Fruit fly (Drosophila melanogaster) whole organism, embryonic: ENCODE measurements around the gene Fmr1.

Experiments
- Blimp-1 ChIP-seq: fragments of 200-800 bp; sonication (Bioruptor generic); optimal IDR thresholded peaks from 3 replicates; lab custom pipeline; 2018; ENCODE audit warnings: missing biosample characterization, missing genetic modification characterization, mild to moderate bottlenecking, moderate library complexity, missing genetic modification reagents
- CG10267 ChIP-seq: fragments of 200-800 bp; sonication (Bioruptor generic); optimal IDR thresholded peaks from 2 replicates; lab custom pipeline; 2018; ENCODE audit warnings: missing biosample characterization, mild to moderate bottlenecking, missing genetic modification characterization, moderate library complexity
- CG13287 ChIP-seq: fragments of 200-800 bp; sonication (Bioruptor generic); IDR thresholded peaks from 2 replicates; pipeline ENCODE4 v1.3.6; 2022; ENCODE audit warnings: missing biosample characterization, missing genetic modification characterization; ENCODE audit not compliant: partially characterized antibody
- CG13296 ChIP-seq: fragments of 200-800 bp; sonication (Bioruptor generic); optimal IDR thresholded peaks from 3 replicates; lab custom pipeline; 2018; ENCODE audit warnings: missing biosample characterization, mild to moderate bottlenecking, missing genetic modification characterization
- CG13424 ChIP-seq: fragments of 200-800 bp; sonication (Bioruptor generic); optimal IDR thresholded peaks from 2 replicates; lab custom pipeline; 2019; ENCODE audit warnings: missing biosample characterization, mild to moderate bottlenecking, missing genetic modification characterization, moderate library complexity
- CG13775 ChIP-seq: fragments of 200-800 bp; sonication (Bioruptor generic); optimal IDR thresholded peaks from 3 replicates; lab custom pipeline; 2017; ENCODE audit warnings: missing biosample characterization, mild to moderate bottlenecking, missing genetic modification characterization
- CG13894 ChIP-seq: fragments of 200-800 bp; sonication (Bioruptor generic); optimal IDR thresholded peaks from 3 replicates; lab custom pipeline; 2018; ENCODE audit warnings: missing biosample characterization, mild to moderate bottlenecking, missing genetic modification characterization, moderate library complexity
- CG15601 ChIP-seq: fragments of 200-800 bp; sonication (Bioruptor generic); optimal IDR thresholded peaks from 3 replicates; lab custom pipeline; 2019; ENCODE audit warnings: missing biosample characterization, mild to moderate bottlenecking, missing genetic modification characterization, moderate library complexity
- CG17359 ChIP-seq: fragments of 200-800 bp; sonication (Bioruptor generic); optimal IDR thresholded peaks from 3 replicates; lab custom pipeline; 2018; ENCODE audit warnings: missing biosample characterization, mild to moderate bottlenecking, missing genetic modification characterization, moderate library complexity
- CG18011 ChIP-seq: fragments of 200-800 bp; sonication (Bioruptor generic); optimal IDR thresholded peaks from 2 replicates; lab custom pipeline; 2017; ENCODE audit warnings: missing biosample characterization, missing genetic modification characterization, mild to moderate bottlenecking, moderate library complexity, missing genotype
- CG18599 ChIP-seq: fragments of 200-800 bp; sonication (Bioruptor generic); optimal IDR thresholded peaks from 3 replicates; lab custom pipeline; 2017; ENCODE audit warnings: missing biosample characterization, missing genetic modification characterization, mild to moderate bottlenecking, moderate library complexity, missing genetic modification reagents
- CG2875 ChIP-seq: fragments of 200-800 bp; sonication (Bioruptor generic); optimal IDR thresholded peaks from 2 replicates; lab custom pipeline; 2017; ENCODE audit warnings: missing biosample characterization, mild to moderate bottlenecking, missing genetic modification characterization, missing genetic modification reagents
- CG30431 ChIP-seq: fragments of 200-800 bp; sonication (Bioruptor generic); optimal IDR thresholded peaks from 2 replicates; lab custom pipeline; 2017; ENCODE audit warnings: missing biosample characterization, missing genetic modification characterization
- CG31388 ChIP-seq: fragments of 200-800 bp; sonication (Bioruptor generic); optimal IDR thresholded peaks from 2 replicates; lab custom pipeline; 2016; ENCODE audit warnings: missing biosample characterization, missing genetic modification characterization
- CG33213 ChIP-seq: fragments of 200-800 bp; sonication (Bioruptor generic); optimal IDR thresholded peaks from 3 replicates; lab custom pipeline; 2016; ENCODE audit warnings: missing biosample characterization, missing genetic modification characterization
- CG4424 ChIP-seq: fragments of 200-800 bp; sonication (Bioruptor generic); optimal IDR thresholded peaks from 3 replicates; lab custom pipeline; 2016; ENCODE audit warnings: missing biosample characterization, missing genetic modification characterization
- CG4617 ChIP-seq: fragments of 200-800 bp; sonication (Bioruptor generic); optimal IDR thresholded peaks from 3 replicates; lab custom pipeline; 2016; ENCODE audit warnings: missing biosample characterization, missing genetic modification characterization, borderline replicate concordance
- CG4854 ChIP-seq: fragments of 200-800 bp; sonication (Bioruptor generic); optimal IDR thresholded peaks from 2 replicates; lab custom pipeline; 2016; ENCODE audit warnings: missing biosample characterization, missing genetic modification characterization, inconsistent platforms
- CG5180 ChIP-seq: fragments of 200-800 bp; sonication (Bioruptor generic); optimal IDR thresholded peaks from 3 replicates; lab custom pipeline; 2017; ENCODE audit warnings: missing biosample characterization, missing genetic modification characterization, mild to moderate bottlenecking, moderate library complexity, missing genetic modification reagents
- CG6791 ChIP-seq: fragments of 200-800 bp; sonication (Bioruptor generic); IDR thresholded peaks from 3 replicates; pipeline ENCODE4 v1.3.6; 2022; ENCODE audit warnings: missing biosample characterization, missing genetic modification characterization; ENCODE audit not compliant: partially characterized antibody
- CG7357 ChIP-seq: fragments of 200-800 bp; sonication (Bioruptor generic); IDR thresholded peaks from 3 replicates; pipeline ENCODE4 v1.3.6; 2022; ENCODE audit warnings: missing biosample characterization, missing genetic modification characterization
- CG7556 ChIP-seq: fragments of 200-800 bp; sonication (Bioruptor generic); optimal IDR thresholded peaks from 2 replicates; lab custom pipeline; 2017; ENCODE audit warnings: missing biosample characterization, mild to moderate bottlenecking, missing genetic modification characterization
- CG8281 ChIP-seq: fragments of 200-800 bp; sonication (Bioruptor generic); optimal IDR thresholded peaks from 2 replicates; lab custom pipeline; 2018; ENCODE audit warnings: missing biosample characterization, mild to moderate bottlenecking, missing genetic modification characterization, moderate library complexity
- CG8765 ChIP-seq: fragments of 200-800 bp; sonication (Bioruptor generic); IDR thresholded peaks from 2 replicates; pipeline ENCODE4 v1.3.6; 2022; ENCODE audit warnings: missing biosample characterization, missing genetic modification characterization
- Dip3 ChIP-seq: fragments of 200-800 bp; sonication (Bioruptor generic); optimal IDR thresholded peaks from 3 replicates; lab custom pipeline; 2016; ENCODE audit warnings: missing biosample characterization, missing genetic modification characterization
- HLH54F ChIP-seq: fragments of 200-800 bp; sonication (Bioruptor generic); optimal IDR thresholded peaks from 3 replicates; lab custom pipeline; 2016; ENCODE audit warnings: missing biosample characterization, missing genetic modification characterization
- Hand ChIP-seq: fragments of 200-800 bp; sonication (Bioruptor generic); optimal IDR thresholded peaks from 2 replicates; lab custom pipeline; 2017; ENCODE audit warnings: mild to moderate bottlenecking, missing biosample characterization, missing genetic modification reagents, missing genetic modification characterization
- Hey ChIP-seq: fragments of 200-800 bp; sonication (Bioruptor generic); optimal IDR thresholded peaks from 3 replicates; lab custom pipeline; 2018; ENCODE audit warnings: missing biosample characterization, mild to moderate bottlenecking, missing genetic modification characterization
- Hmr ChIP-seq: fragments of 200-800 bp; sonication (Bioruptor generic); optimal IDR thresholded peaks from 3 replicates; lab custom pipeline; 2017; ENCODE audit warnings: mild to moderate bottlenecking, missing biosample characterization, missing genetic modification reagents, missing genetic modification characterization
- Hsf ChIP-seq: fragments of 200-800 bp; sonication (Bioruptor generic); optimal IDR thresholded peaks from 3 replicates; lab custom pipeline; 2016; ENCODE audit warnings: missing biosample characterization, missing genetic modification characterization
- Kr ChIP-seq: fragments of 200-800 bp; sonication (Bioruptor generic); optimal IDR thresholded peaks from 2 replicates; lab custom pipeline; 2017; ENCODE audit warnings: missing biosample characterization, mild to moderate bottlenecking, missing genetic modification characterization
- NC2α ChIP-seq: fragments of 200-800 bp; sonication (Bioruptor generic); optimal IDR thresholded peaks from 2 replicates; lab custom pipeline; 2016; ENCODE audit warnings: missing biosample characterization, missing genetic modification characterization
- Sin3A ChIP-seq: fragments of >200 bp; optimal IDR thresholded peaks from 2 replicates; lab custom pipeline; 2018
- Six4 ChIP-seq: fragments of 200-800 bp; sonication (Bioruptor generic); optimal IDR thresholded peaks from 2 replicates; lab custom pipeline; 2016; ENCODE audit warnings: missing biosample characterization, missing genetic modification characterization
- Xrp1 ChIP-seq: fragments of 200-800 bp; sonication (Bioruptor generic); IDR thresholded peaks from 2 replicates; pipeline ENCODE4 v1.3.6; 2022; ENCODE audit warnings: missing biosample characterization, missing genetic modification characterization
- bbx ChIP-seq: fragments of 200-800 bp; sonication (Bioruptor generic); IDR thresholded peaks from 2 replicates; pipeline ENCODE4 v1.3.6; 2022; ENCODE audit warnings: missing biosample characterization, missing genetic modification characterization; ENCODE audit not compliant: partially characterized antibody
- bsh ChIP-seq, 2 experiments: fragments of 200-800 bp; sonication (Bioruptor generic); optimal IDR thresholded peaks; 2 replicates each; lab custom pipeline; 2017 to 2018; ENCODE audit warnings: mild to moderate bottlenecking in 2 of 2, missing biosample characterization in 2 of 2, missing genetic modification characterization in 2 of 2, moderate library complexity in 1 of 2
- en ChIP-seq: fragments of 200-800 bp; sonication (Bioruptor generic); optimal IDR thresholded peaks from 2 replicates; lab custom pipeline; 2016; ENCODE audit warnings: missing biosample characterization, missing genetic modification characterization
- eyg ChIP-seq: fragments of 200-800 bp; sonication (Bioruptor generic); optimal IDR thresholded peaks from 3 replicates; lab custom pipeline; 2016; ENCODE audit warnings: missing biosample characterization, missing genetic modification characterization
- fd3F ChIP-seq: fragments of 200-800 bp; sonication (Bioruptor generic); optimal IDR thresholded peaks from 2 replicates; lab custom pipeline; 2018; ENCODE audit warnings: missing biosample characterization, mild to moderate bottlenecking, missing genetic modification characterization, moderate library complexity
- gem ChIP-seq: fragments of 200-800 bp; sonication (Bioruptor generic); optimal IDR thresholded peaks from 2 replicates; lab custom pipeline; 2019; ENCODE audit warnings: missing biosample characterization, mild to moderate bottlenecking, missing genetic modification characterization, moderate library complexity
- grn ChIP-seq: fragments of 200-800 bp; sonication (Bioruptor generic); optimal IDR thresholded peaks from 3 replicates; lab custom pipeline; 2017; ENCODE audit warnings: missing biosample characterization, missing genetic modification characterization
- hkb ChIP-seq, 2 experiments: fragments of 200-800 bp in 1 of 2; fragments of >200 bp in 1 of 2; sonication (Bioruptor generic) in 1 of 2; IDR thresholded peaks in 1 of 2; optimal IDR thresholded peaks in 1 of 2; 2 replicates each; pipeline versions ENCODE4 v1.3.6 to Lab custom; 2017 to 2022; ENCODE audit warnings: missing biosample characterization in 1 of 2, missing genetic modification characterization in 1 of 2
- lov ChIP-seq, 2 experiments: fragments of 200-800 bp in 1 of 2; fragments of >200 bp in 1 of 2; sonication (Bioruptor generic) in 1 of 2; IDR thresholded peaks in 1 of 2; optimal IDR thresholded peaks in 1 of 2; 2 replicates in 1 of 2; 3 replicates in 1 of 2; pipeline versions ENCODE4 v1.3.6 to Lab custom; 2017 to 2022; ENCODE audit warnings: missing biosample characterization in 1 of 2, missing genetic modification characterization in 1 of 2
- p53 ChIP-seq: fragments of 200-800 bp; sonication (Bioruptor generic); optimal IDR thresholded peaks from 2 replicates; lab custom pipeline; 2016; ENCODE audit warnings: missing biosample characterization, missing genetic modification characterization
- pb ChIP-seq: fragments of 200-800 bp; sonication (Bioruptor generic); optimal IDR thresholded peaks from 3 replicates; lab custom pipeline; 2016; ENCODE audit warnings: missing biosample characterization, missing genetic modification characterization
- psq ChIP-seq: fragments of 200-800 bp; sonication (Bioruptor generic); optimal IDR thresholded peaks from 2 replicates; lab custom pipeline; 2017; ENCODE audit warnings: missing biosample characterization, missing genetic modification characterization
- rib ChIP-seq: fragments of 200-800 bp; sonication (Bioruptor generic); IDR thresholded peaks from 2 replicates; pipeline ENCODE4 v1.3.6; 2022; ENCODE audit warnings: missing biosample characterization, missing genetic modification characterization
- wek ChIP-seq: fragments of 200-800 bp; sonication (Bioruptor generic); optimal IDR thresholded peaks from 3 replicates; lab custom pipeline; 2018; ENCODE audit warnings: missing biosample characterization, mild to moderate bottlenecking, missing genetic modification characterization, moderate library complexity
- yki ChIP-seq: fragments of >200 bp; optimal IDR thresholded peaks from 3 replicates; lab custom pipeline; 2018

Fmr1 gene

dm6 chr3R:10099401-10099848 is 10.5 kb downstream of the Fmr1 start (continued):
- no peak for TF ChIP-seq yki (lab: Kevin White, UChicago)
- no peak for TF ChIP-seq NC2α (GFP tag; lab: Kevin White, UChicago)
- TF ChIP-seq CG13424 (tag; lab: Kevin White, UChicago) = no peak
- no peak for TF ChIP-seq lov (optimal IDR thresholded peaks at IDR 0.05; lab: Kevin White, UChicago)
- no peak for TF ChIP-seq lov (GFP tag; IDR thresholded peaks at IDR 0.05; lab: Robert Waterston, UW)
- TF ChIP-seq CG6791 (GFP tag; lab: Robert Waterston, UW) = no peak
- no peak for TF ChIP-seq CG2875 (GFP tag; lab: Kevin White, UChicago)
- no peak for TF ChIP-seq Hsf (GFP tag; lab: Kevin White, UChicago)
- no peak for TF ChIP-seq CG7357 (GFP tag; lab: Robert Waterston, UW)
- no peak for TF ChIP-seq CG10267 (tag; lab: Kevin White, UChicago)
- TF ChIP-seq Six4 (GFP tag; lab: Kevin White, UChicago) = no peak
- TF ChIP-seq en (GFP tag; lab: Kevin White, UChicago) = no peak
- no peak for TF ChIP-seq bbx
- peak; percentile 61 for TF ChIP-seq Hey (tag; lab: Kevin White, UChicago)
- TF ChIP-seq grn (GFP tag; lab: Kevin White, UChicago) = peak; percentile 100
- no peak for TF ChIP-seq CG8281 (tag; lab: Kevin White, UChicago)
- TF ChIP-seq CG4854 (GFP tag; lab: Kevin White, UChicago) = no peak
- no peak for TF ChIP-seq Hmr (GFP tag; lab: Kevin White, UChicago)
- TF ChIP-seq Hand = peak; percentile 19
- TF ChIP-seq CG5180 (GFP tag; lab: Kevin White, UChicago) = peak; percentile 31
- no peak for TF ChIP-seq rib (GFP tag; lab: Robert Waterston, UW)
- no peak for TF ChIP-seq Kr (GFP tag; lab: Kevin White, UChicago)
- no peak for TF ChIP-seq HLH54F (GFP tag; lab: Kevin White, UChicago)
- TF ChIP-seq CG4424 (GFP tag; lab: Kevin White, UChicago) = no peak
- TF ChIP-seq Xrp1 (GFP tag; lab: Robert Waterston, UW) = no peak
- TF ChIP-seq psq = no peak
- peak; percentile 34 for TF ChIP-seq CG13296 (GFP tag; lab: Kevin White, UChicago)
- TF ChIP-seq p53 = no peak
- no peak for TF ChIP-seq CG13287 (GFP tag; lab: Robert Waterston, UW)
- no peak for TF ChIP-seq CG7556 (GFP tag; lab: Kevin White, UChicago)
- no peak for TF ChIP-seq fd3F (GFP tag; lab: Kevin White, UChicago)
- TF ChIP-seq CG4617 = no peak
- TF ChIP-seq bsh (GFP tag; optimal IDR thresholded peaks at IDR 0.05; lab: Kevin White, UChicago) = no peak
- no peak for TF ChIP-seq Blimp-1
- no peak for TF ChIP-seq CG13775 (GFP tag; lab: Kevin White, UChicago)
- no peak for TF ChIP-seq eyg
- no peak for TF ChIP-seq wek (GFP tag; lab: Kevin White, UChicago)
- peak; percentile 32 for TF ChIP-seq CG18599 (GFP tag; lab: Kevin White, UChicago)
- TF ChIP-seq CG17359 (tag; lab: Kevin White, UChicago) = no peak
- no peak for TF ChIP-seq CG13894 (tag; lab: Kevin White, UChicago)
- TF ChIP-seq CG8765 = no peak
- TF ChIP-seq CG18011 (GFP tag; lab: Kevin White, UChicago) = no peak
- TF ChIP-seq pb (GFP tag; lab: Kevin White, UChicago) = no peak
- TF ChIP-seq gem = no peak
- TF ChIP-seq hkb (optimal IDR thresholded peaks at IDR 0.05; lab: Kevin White, UChicago) = no peak
- no peak for TF ChIP-seq hkb (GFP tag; IDR thresholded peaks at IDR 0.05; lab: Robert Waterston, UW)
- TF ChIP-seq Dip3 (GFP tag; lab: Kevin White, UChicago) = no peak
- no peak for TF ChIP-seq CG15601 (tag; lab: Kevin White, UChicago)
- TF ChIP-seq CG31388 (GFP tag; lab: Kevin White, UChicago) = no peak
- no peak for TF ChIP-seq CG30431 (GFP tag; lab: Kevin White, UChicago)
- TF ChIP-seq Sin3A = no peak
- no peak for TF ChIP-seq CG33213
